Worm (Caenorhabditis elegans) whole organism, L4/young adult: ENCODE data around the gene F53A2.3.

Experiments used
- W03F9.2 ChIP-seq: fragments of 150-350 bp; optimal IDR thresholded peaks from 2 replicates; lab custom pipeline; 2014; ENCODE audit warnings: missing biosample characterization, missing genetic modification characterization
- him-1 ChIP-seq: sonication (generic microtip); optimal IDR thresholded peaks from 2 replicates; lab custom pipeline; 2016; ENCODE audit warnings: missing genotype, missing genetic modification reagents, missing genetic modification characterization, missing compliant biosample characterization

DNA sequence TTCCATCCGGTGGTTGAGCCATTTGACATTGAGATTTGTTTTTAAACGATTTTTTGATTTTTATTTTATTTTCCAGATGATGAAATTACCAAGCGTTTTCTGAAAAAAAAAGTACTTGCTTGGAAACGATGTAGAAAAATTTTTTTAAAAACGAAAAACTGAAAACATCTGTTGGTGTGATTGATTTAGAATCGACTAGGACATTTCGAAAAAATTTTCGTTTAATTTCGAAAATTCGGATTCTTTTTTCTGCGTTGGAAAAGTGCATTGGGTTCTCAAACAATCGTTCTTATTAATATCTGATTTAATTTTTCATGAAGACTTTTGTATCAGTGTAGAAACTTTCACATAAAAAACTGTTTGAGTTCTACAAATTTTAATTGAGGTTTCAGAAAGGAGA is 19.7 kb upstream of the F53A2.3 start, which contains the start of gene F53A2.9:
- no peak for TF ChIP-seq W03F9.2
- TF ChIP-seq him-1: no peak
